Worm (Caenorhabditis elegans): Measurements from ENCODE around the gene slc-25A18.2.

The slc-25A18.2 gene

ce11 chrIV:7486201-7486947, 11.5 kb downstream of the slc-25A18.2 start, which contains the start of the genes his-61 and his-62 (continued):
- TF ChIP-seq ceh-30 (tag; optimal IDR thresholded peaks at IDR 0.05) (no peak), tbx-7 (tag; optimal IDR thresholded peaks at IDR 0.05) (peak; percentile 69), lin-11 (tag; optimal IDR thresholded peaks at IDR 0.05) (no peak), nhr-232 (tag; optimal IDR thresholded peaks at IDR 0.05) (no peak), zip-5 (tag; optimal IDR thresholded peaks at IDR 0.05) (no peak), C08G9.2 (tag; optimal IDR thresholded peaks at IDR 0.05) (peak; percentile 57), ceh-34 (tag; optimal IDR thresholded peaks at IDR 0.05) (peak; percentile 94), mec-3 (tag; optimal IDR thresholded peaks at IDR 0.05; ENCODE audit: borderline replicate concordance) (no peak), che-1 (tag; optimal IDR thresholded peaks at IDR 0.05) (no peak), npax-4 (tag; optimal IDR thresholded peaks at IDR 0.05) (no peak), ref-2 (tag; optimal IDR thresholded peaks at IDR 0.05) (peak; percentile 67), K09A11.1 (tag; optimal IDR thresholded peaks at IDR 0.05; ENCODE audit: insufficient read depth) (no peak), pha-4 (tag; optimal IDR thresholded peaks at IDR 0.05) (no peak), pax-1 (tag; optimal IDR thresholded peaks at IDR 0.05) (peak; percentile 89), odd-2 (tag; optimal IDR thresholded peaks at IDR 0.05) (no peak), pha-2 (tag; optimal IDR thresholded peaks at IDR 0.05) (no peak), K02D7.2 (tag; optimal IDR thresholded peaks at IDR 0.05) (no peak), C38D4.7 (GFP tag; optimal IDR thresholded peaks at IDR 0.05) (no peak), F13H6.1 (tag; optimal IDR thresholded peaks at IDR 0.05) (no peak), ceh-18 (tag; optimal IDR thresholded peaks at IDR 0.05) (peak; percentile 43), eyg-1 (tag; optimal IDR thresholded peaks at IDR 0.05) (no peak), unc-86 (tag; optimal IDR thresholded peaks at IDR 0.05) (peak; percentile 65), ceh-2 (tag; optimal IDR thresholded peaks at IDR 0.05) (peak; percentile 60), sox-2 (GFP tag; IDR thresholded peaks at IDR 0.05) (peak; percentile 90), sdc-2 (tag; optimal IDR thresholded peaks at IDR 0.05) (peak; percentile 50), elt-2 (tag; optimal IDR thresholded peaks at IDR 0.05) (peak; percentile 71), pat-9 (tag; optimal IDR thresholded peaks at IDR 0.05) (no peak), dve-1 (tag; optimal IDR thresholded peaks at IDR 0.05) (peak; percentile 90), ceh-22 (tag; optimal IDR thresholded peaks at IDR 0.05) (no peak), T23F11.4 (GFP tag; optimal IDR thresholded peaks at IDR 0.05) (no peak), ceh-24 (tag; optimal IDR thresholded peaks at IDR 0.05) (no peak), hlh-30 (tag; optimal IDR thresholded peaks at IDR 0.05; ENCODE audit: insufficient read depth) (no peak), nfya-1 (tag; optimal IDR thresholded peaks at IDR 0.05) (peak; percentile 81), unc-42 (tag; optimal IDR thresholded peaks at IDR 0.05) (peak; percentile 43), madf-2 (tag; optimal IDR thresholded peaks at IDR 0.05) (peak; percentile 46), hlh-8 (tag; optimal IDR thresholded peaks at IDR 0.05) (no peak), lim-6 (tag; optimal IDR thresholded peaks at IDR 0.05) (no peak), ceh-31 (tag; optimal IDR thresholded peaks at IDR 0.05) (peak; percentile 95), hlh-15 (tag; optimal IDR thresholded peaks at IDR 0.05) (no peak)

ce11 chrIV:7487554-7488456, 13.0 kb downstream of the slc-25A18.2 start, which contains the start of the genes his-60 and his-59:
Gene his-60 (minus strand): TSS chrIV:7487992.
Gene his-59 (plus strand): TSS chrIV:7488249.
- TF ChIP-seq sdc-2 (tag; optimal IDR thresholded peaks at IDR 0.05) (peak; percentile 57), tbx-2 (tag; optimal IDR thresholded peaks at IDR 0.05) (peak; percentile 76), ceh-14 (tag; optimal IDR thresholded peaks at IDR 0.05) (no peak), sox-2 (GFP tag; IDR thresholded peaks at IDR 0.05) (no peak), ceh-22 (tag; optimal IDR thresholded peaks at IDR 0.05) (peak; percentile 24), ceh-34 (tag; optimal IDR thresholded peaks at IDR 0.05) (peak; percentile 77), ref-2 (tag; optimal IDR thresholded peaks at IDR 0.05) (peak; percentile 83), hlh-30 (tag; optimal IDR thresholded peaks at IDR 0.05; ENCODE audit: insufficient read depth) (peak; percentile 25), pros-1 (tag; optimal IDR thresholded peaks at IDR 0.05) (peak; percentile 31), ztf-16 (tag; optimal IDR thresholded peaks at IDR 0.05) (peak; percentile 16), ahr-1 (tag; optimal IDR thresholded peaks at IDR 0.05) (no peak), unc-55 (GFP tag; optimal IDR thresholded peaks at IDR 0.05) (no peak), unc-42 (tag; optimal IDR thresholded peaks at IDR 0.05) (no peak), ama-1 (optimal IDR thresholded peaks at IDR 0.05) (peak; percentile 90), ceh-6 (GFP tag; optimal IDR thresholded peaks at IDR 0.05) (peak; percentile 0), ceh-31 (tag; optimal IDR thresholded peaks at IDR 0.05) (peak; percentile 77), elt-2 (tag; optimal IDR thresholded peaks at IDR 0.05) (peak; percentile 16), pha-2 (tag; optimal IDR thresholded peaks at IDR 0.05) (no peak), tbx-7 (tag; optimal IDR thresholded peaks at IDR 0.05) (peak; percentile 19), nfya-1 (tag; optimal IDR thresholded peaks at IDR 0.05) (peak; percentile 33), pha-4 (tag; optimal IDR thresholded peaks at IDR 0.05) (no peak)
